Worm (Caenorhabditis elegans) whole organism, L1 larva: ENCODE results near the gene Y70C5A.2.

Experiments used
- egl-27 ChIP-seq, 2 experiments: fragments of 150-350 bp in 1 of 2; sonication (generic microtip); optimal IDR thresholded peaks; 3 replicates each; lab custom pipeline; 2017 to 2018; ENCODE audit warnings: missing biosample characterization in 2 of 2, missing genetic modification characterization in 2 of 2, missing genetic modification reagents in 2 of 2
- ets-5 ChIP-seq: fragments of 200-800 bp; sonication (Bioruptor generic); IDR thresholded peaks from 2 replicates; pipeline ENCODE4 v1.3.6; 2022; ENCODE audit warnings: missing genetic modification characterization, missing compliant biosample characterization
- fkh-8 ChIP-seq: sonication (generic microtip); optimal IDR thresholded peaks from 2 replicates; lab custom pipeline; 2016; ENCODE audit warnings: mild to moderate bottlenecking, missing genetic modification characterization, missing compliant biosample characterization
- nhr-12 ChIP-seq: sonication (generic microtip); optimal IDR thresholded peaks from 2 replicates; lab custom pipeline; 2017; ENCODE audit warnings: missing biosample characterization, missing genetic modification characterization
- nhr-28 ChIP-seq: fragments of 150-350 bp; optimal IDR thresholded peaks from 2 replicates; lab custom pipeline; 2014; ENCODE audit warnings: missing biosample characterization, missing genetic modification characterization
- nhr-76 ChIP-seq: sonication (generic microtip); optimal IDR thresholded peaks from 2 replicates; lab custom pipeline; 2017; ENCODE audit warnings: missing biosample characterization, missing genetic modification characterization
- pqm-1 ChIP-seq: sonication (generic microtip); optimal IDR thresholded peaks from 3 replicates; lab custom pipeline; 2017; ENCODE audit warnings: missing biosample characterization, missing genetic modification characterization
- snpc-4 ChIP-seq: fragments of 150-350 bp; optimal IDR thresholded peaks from 2 replicates; lab custom pipeline; 2014; ENCODE audit warnings: missing biosample characterization, missing genetic modification characterization
- snu-23 ChIP-seq: sonication (generic microtip); optimal IDR thresholded peaks from 2 replicates; lab custom pipeline; 2016; ENCODE audit warnings: missing genetic modification characterization, missing compliant biosample characterization

DNA sequence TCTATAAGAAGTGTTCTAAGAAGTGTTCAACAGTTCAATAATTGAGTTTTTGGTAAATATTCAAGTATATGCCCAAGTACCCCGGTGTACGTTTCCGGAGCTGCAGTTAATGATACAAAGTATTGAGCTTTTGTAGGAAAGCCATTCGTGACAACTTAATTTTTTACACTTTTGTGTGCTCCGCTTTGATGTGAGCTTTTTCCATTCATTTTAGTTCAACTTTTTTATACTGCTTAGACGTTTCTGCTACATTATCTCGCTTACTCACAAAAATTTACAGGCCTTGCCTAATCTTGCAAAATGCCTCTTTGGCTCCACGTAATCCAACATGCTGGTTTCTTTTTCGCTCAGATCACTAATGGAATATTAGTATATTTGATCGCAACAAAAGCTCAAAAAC, 47.1 kb downstream of the Y70C5A.2 start, which contains the start of gene str-151:
- TF ChIP-seq nhr-76 (tag; lab: Kevin White, UChicago) (no peak), nhr-28 (tag; lab: Kevin White, UChicago) (no peak), ets-5 (GFP tag; lab: Robert Waterston, UW) (no peak), snu-23 (GFP tag; lab: Kevin White, UChicago) (no peak), nhr-12 (no peak), pqm-1 (tag; lab: Kevin White, UChicago) (no peak), fkh-8 (tag; lab: Kevin White, UChicago) (no peak), snpc-4 (tag; lab: Kevin White, UChicago) (no peak), egl-27 (tag; optimal IDR thresholded peaks at IDR 0.05; lab: Kevin White, UChicago) (no peak)
